Worm (Caenorhabditis elegans): ENCODE measurements around the gene W03A5.2.
A peak's percentile ranks its signal among the peaks of the same experiment; 100 is the strongest.

W03A5.2 gene

DNA sequence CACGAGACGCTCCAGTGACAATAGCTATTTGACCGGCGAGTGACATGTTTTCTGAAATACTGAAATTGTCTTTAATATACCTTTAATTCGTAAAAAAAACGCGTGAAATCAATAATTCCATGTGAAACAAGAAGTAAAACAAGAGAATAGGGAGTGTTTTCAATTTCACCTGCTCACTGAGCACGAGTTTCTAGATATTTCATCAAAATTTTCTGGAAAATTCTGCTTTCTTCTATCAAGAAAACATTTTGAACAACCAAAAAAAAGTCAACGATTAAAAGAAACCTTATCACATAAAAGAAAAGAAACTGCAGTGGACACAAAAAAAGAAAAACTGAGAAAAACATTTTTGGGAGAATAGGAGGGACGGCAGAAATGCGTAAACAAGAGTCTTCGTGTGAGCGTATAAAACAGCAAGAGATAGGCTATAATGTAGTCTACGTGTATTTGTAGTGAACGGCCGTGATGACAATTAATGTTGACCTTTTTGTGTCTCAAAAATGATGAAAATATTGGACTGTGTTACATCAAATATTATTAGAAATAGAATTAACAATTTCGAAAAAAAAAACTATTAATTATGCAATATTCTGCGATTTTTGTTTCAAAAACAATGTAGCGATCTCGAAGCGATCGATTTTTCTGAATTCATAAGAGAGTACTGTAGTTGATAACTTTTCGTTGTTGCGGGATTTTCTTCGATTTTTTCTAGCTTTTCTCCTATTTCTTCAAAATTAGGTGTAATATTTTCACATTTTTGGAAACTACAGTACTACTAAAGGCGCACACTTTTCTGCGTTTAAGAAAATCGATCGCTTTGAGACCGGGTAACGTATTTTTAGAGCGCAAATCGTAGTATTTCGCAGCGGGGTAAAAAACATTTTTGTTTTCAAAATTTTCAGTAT, 37.6 kb upstream of the W03A5.2 start, which contains the start of gene dhs-9 (continued):
- no peak for TF ChIP-seq ceh-91 (GFP tag; IDR thresholded peaks at IDR 0.05)
- no peak for TF ChIP-seq T26A5.8 (tag; optimal IDR thresholded peaks at IDR 0.05)
- TF ChIP-seq snpc-1.3 (tag; optimal IDR thresholded peaks at IDR 0.05; ENCODE audit: insufficient read depth): no peak
- no peak for TF ChIP-seq F33H1.4 (GFP tag; IDR thresholded peaks at IDR 0.05)
- no peak for TF ChIP-seq ztf-25 (GFP tag; IDR thresholded peaks at IDR 0.05)
- TF ChIP-seq attf-3 (GFP tag; conservative IDR thresholded peaks at IDR 0.05): no peak
- TF ChIP-seq hlh-26 (GFP tag; conservative IDR thresholded peaks at IDR 0.05): no peak
- TF ChIP-seq mcd-1 (GFP tag; IDR thresholded peaks at IDR 0.05): no peak
- no peak for TF ChIP-seq F55B11.4 (tag; optimal IDR thresholded peaks at IDR 0.05; ENCODE audit: borderline replicate concordance, insufficient read depth)
- peak; percentile 34 for TF ChIP-seq lin-40 (tag; optimal IDR thresholded peaks at IDR 0.05)
- TF ChIP-seq ceh-79 (tag; optimal IDR thresholded peaks at IDR 0.05): no peak
- no peak for TF ChIP-seq C06A6.2 (GFP tag; conservative IDR thresholded peaks at IDR 0.05)
- TF ChIP-seq Y53G8AR.9 (GFP tag; conservative IDR thresholded peaks at IDR 0.05): peak; percentile 62
- TF ChIP-seq bed-2 (GFP tag; IDR thresholded peaks at IDR 0.05): no peak
- TF ChIP-seq ztf-26 (tag; optimal IDR thresholded peaks at IDR 0.05): no peak
- no peak for TF ChIP-seq F22D6.2 (tag; optimal IDR thresholded peaks at IDR 0.05)
- no peak for TF ChIP-seq rec-8 (tag; optimal IDR thresholded peaks at IDR 0.05)
- peak; percentile 68 for TF ChIP-seq repo-1 (tag; optimal IDR thresholded peaks at IDR 0.05)
- no peak for TF ChIP-seq dpff-1 (tag; optimal IDR thresholded peaks at IDR 0.05)
- peak; percentile 20 for TF ChIP-seq him-1 (tag; optimal IDR thresholded peaks at IDR 0.05)
- TF ChIP-seq F37B4.10 (GFP tag; IDR thresholded peaks at IDR 0.05): no peak
- no peak for TF ChIP-seq sptf-2 (GFP tag; optimal IDR thresholded peaks at IDR 0.05)
- TF ChIP-seq pbrm-1 (GFP tag; IDR thresholded peaks at IDR 0.05): no peak
- peak; percentile 58; the same call in 1 of the 2 replicates for TF ChIP-seq nfyb-1 (GFP tag; IDR thresholded peaks at IDR 0.05)
- TF ChIP-seq B0336.3 (GFP tag; IDR thresholded peaks at IDR 0.05): no peak
- TF ChIP-seq ztf-18 (tag; optimal IDR thresholded peaks at IDR 0.05): no peak
- no peak for TF ChIP-seq T07F8.4 (tag; optimal IDR thresholded peaks at IDR 0.05)
- TF ChIP-seq F57A8.1 (GFP tag; optimal IDR thresholded peaks at IDR 0.05): no peak
- TF ChIP-seq nhr-80 (tag; optimal IDR thresholded peaks at IDR 0.05): peak; percentile 51
- TF ChIP-seq dpl-1 (GFP tag; optimal IDR thresholded peaks at IDR 0.05): no peak
- no peak for TF ChIP-seq chd-7 (tag; optimal IDR thresholded peaks at IDR 0.05)
- TF ChIP-seq ets-4 (GFP tag; optimal IDR thresholded peaks at IDR 0.05): no peak
- no peak for TF ChIP-seq cebp-1 (GFP tag; IDR thresholded peaks at IDR 0.05)
- peak; percentile 12 for TF ChIP-seq cebp-1 (tag; optimal IDR thresholded peaks at IDR 0.05)
- TF ChIP-seq aptf-3 (GFP tag; IDR thresholded peaks at IDR 0.05): no peak
- TF ChIP-seq attf-5 (GFP tag; optimal IDR thresholded peaks at IDR 0.05): peak; percentile 18
- no peak for TF ChIP-seq snpc-4 (GFP tag; optimal IDR thresholded peaks at IDR 0.05)
- no peak for TF ChIP-seq snpc-4 (tag; optimal IDR thresholded peaks at IDR 0.05)
- TF ChIP-seq K12H6.12 (tag; optimal IDR thresholded peaks at IDR 0.05): no peak
- no peak for TF ChIP-seq Y79H2A.3 (GFP tag; conservative IDR thresholded peaks at IDR 0.05)
- no peak for TF ChIP-seq lsl-1 (GFP tag; optimal IDR thresholded peaks at IDR 0.05)
- no peak for TF ChIP-seq madf-6 (GFP tag; IDR thresholded peaks at IDR 0.05)
